Worm (Caenorhabditis elegans) whole organism, L3 larva: ENCODE measurements around the gene C49C3.21.

ENCODE experiments used
- R02D3.7 ChIP-seq: fragments of 150-350 bp; optimal IDR thresholded peaks from 2 replicates; lab custom pipeline; 2014; ENCODE audit warnings: missing biosample characterization, missing genetic modification characterization
- ZK546.5 ChIP-seq: sonication (generic microtip); optimal IDR thresholded peaks from 2 replicates; lab custom pipeline; 2017; ENCODE audit warnings: missing biosample characterization, missing genetic modification characterization
- ceh-16 ChIP-seq: sonication (generic microtip); optimal IDR thresholded peaks from 2 replicates; lab custom pipeline; 2017; ENCODE audit warnings: missing biosample characterization, missing genetic modification characterization
- ceh-28 ChIP-seq: fragments of 150-350 bp; optimal IDR thresholded peaks from 2 replicates; lab custom pipeline; 2014; ENCODE audit warnings: missing biosample characterization, missing genetic modification reagents, missing genetic modification characterization
- daf-12 ChIP-seq: fragments of 150-350 bp; optimal IDR thresholded peaks from 2 replicates; lab custom pipeline; 2014; ENCODE audit warnings: missing biosample characterization, missing genetic modification reagents, missing genetic modification characterization
- egl-27 ChIP-seq: sonication (generic microtip); optimal IDR thresholded peaks from 4 replicates; lab custom pipeline; 2017; ENCODE audit warnings: missing biosample characterization, missing genetic modification reagents, missing genetic modification characterization
- egl-5 ChIP-seq: fragments of 150-350 bp; optimal IDR thresholded peaks from 2 replicates; lab custom pipeline; 2017; ENCODE audit warnings: missing biosample characterization, missing genetic modification reagents, missing genetic modification characterization, inconsistent platforms
- elt-1 ChIP-seq: fragments of 150-350 bp; optimal IDR thresholded peaks from 2 replicates; lab custom pipeline; 2014; ENCODE audit warnings: missing biosample characterization, missing genetic modification characterization
- elt-2 ChIP-seq: sonication (generic microtip); optimal IDR thresholded peaks from 2 replicates; lab custom pipeline; 2016; ENCODE audit warnings: missing genetic modification reagents, mild to moderate bottlenecking, missing genetic modification characterization, missing compliant biosample characterization
- eor-1 ChIP-seq, 2 experiments: fragments of 150-350 bp; optimal IDR thresholded peaks; 2 replicates each; lab custom pipeline; 2014 to 2018; ENCODE audit warnings: missing biosample characterization in 2 of 2, missing genetic modification characterization in 2 of 2
- fkh-2 ChIP-seq: fragments of 150-350 bp; optimal IDR thresholded peaks from 2 replicates; lab custom pipeline; 2014; ENCODE audit warnings: missing biosample characterization, missing genetic modification reagents, missing genetic modification characterization
- hmg-11 ChIP-seq: sonication (generic microtip); optimal IDR thresholded peaks from 2 replicates; lab custom pipeline; 2016; ENCODE audit warnings: missing genetic modification characterization, missing compliant biosample characterization
- jun-1 ChIP-seq: fragments of 150-350 bp; optimal IDR thresholded peaks from 2 replicates; lab custom pipeline; 2014; ENCODE audit warnings: missing biosample characterization, missing genetic modification reagents, missing genetic modification characterization
- lin-15B ChIP-seq: fragments of 150-350 bp; optimal IDR thresholded peaks from 2 replicates; lab custom pipeline; 2014; ENCODE audit warnings: missing biosample characterization, missing genetic modification characterization
- lin-39 ChIP-seq: fragments of 150-350 bp; optimal IDR thresholded peaks from 2 replicates; lab custom pipeline; 2018; ENCODE audit warnings: missing biosample characterization, missing genetic modification reagents, missing genetic modification characterization
- mdl-1 ChIP-seq: fragments of 150-350 bp; optimal IDR thresholded peaks from 2 replicates; lab custom pipeline; 2014; ENCODE audit warnings: missing biosample characterization, missing genetic modification characterization
- mml-1 ChIP-seq: fragments of 150-350 bp; sonication (generic microtip); optimal IDR thresholded peaks from 3 replicates; lab custom pipeline; 2014; ENCODE audit warnings: missing biosample characterization, missing genetic modification characterization
- nfya-1 ChIP-seq: sonication (generic microtip); optimal IDR thresholded peaks from 2 replicates; lab custom pipeline; 2017; ENCODE audit warnings: missing genetic modification characterization, mild to moderate bottlenecking, missing compliant biosample characterization, antibody characterized with exemption, moderate library complexity; ENCODE audit not compliant: insufficient read depth
- nhr-23 ChIP-seq: fragments of 150-350 bp; optimal IDR thresholded peaks from 2 replicates; lab custom pipeline; 2014; ENCODE audit warnings: missing biosample characterization, missing genetic modification reagents, missing genetic modification characterization
- nhr-237 ChIP-seq: fragments of 150-350 bp; optimal IDR thresholded peaks from 2 replicates; lab custom pipeline; 2014; ENCODE audit warnings: missing biosample characterization, missing genetic modification characterization
- nhr-28 ChIP-seq: fragments of 150-350 bp; optimal IDR thresholded peaks from 2 replicates; lab custom pipeline; 2014; ENCODE audit warnings: missing biosample characterization, missing genetic modification characterization
- nhr-43 ChIP-seq: sonication (generic microtip); optimal IDR thresholded peaks from 2 replicates; lab custom pipeline; 2016; ENCODE audit warnings: mild to moderate bottlenecking, missing genetic modification characterization, missing compliant biosample characterization; ENCODE audit not compliant: poor library complexity, severe bottlenecking
- nhr-76 ChIP-seq: fragments of 150-350 bp; sonication (generic microtip); optimal IDR thresholded peaks from 5 replicates; lab custom pipeline; 2014; ENCODE audit warnings: missing biosample characterization, missing genetic modification characterization
- nhr-77 ChIP-seq: fragments of 150-350 bp; optimal IDR thresholded peaks from 2 replicates; lab custom pipeline; 2014; ENCODE audit warnings: missing biosample characterization, missing genetic modification characterization
- pha-4 ChIP-seq: fragments of 150-350 bp; optimal IDR thresholded peaks from 2 replicates; lab custom pipeline; 2014; ENCODE audit warnings: missing biosample characterization, missing genetic modification reagents, missing genetic modification characterization
- pqm-1 ChIP-seq: fragments of 150-350 bp; optimal IDR thresholded peaks from 2 replicates; lab custom pipeline; 2017; ENCODE audit warnings: missing biosample characterization, missing genetic modification characterization, inconsistent platforms
- skn-1 ChIP-seq: fragments of 150-350 bp; optimal IDR thresholded peaks from 2 replicates; lab custom pipeline; 2014; ENCODE audit warnings: missing biosample characterization, missing genetic modification characterization
- snpc-4 ChIP-seq: fragments of 150-350 bp; optimal IDR thresholded peaks from 2 replicates; lab custom pipeline; 2014; ENCODE audit warnings: missing biosample characterization, missing genetic modification characterization
- tbx-2 ChIP-seq: sonication (generic microtip); optimal IDR thresholded peaks from 2 replicates; lab custom pipeline; 2016; ENCODE audit warnings: mild to moderate bottlenecking, missing genetic modification characterization, missing compliant biosample characterization
- unc-39 ChIP-seq: sonication (generic microtip); optimal IDR thresholded peaks from 4 replicates; lab custom pipeline; 2017; ENCODE audit warnings: missing biosample characterization, missing genetic modification characterization
- unc-62 ChIP-seq: fragments of 150-350 bp; sonication (generic microtip); optimal IDR thresholded peaks from 4 replicates; lab custom pipeline; 2014; ENCODE audit warnings: missing biosample characterization, missing genetic modification reagents, missing genetic modification characterization
- zag-1 ChIP-seq: fragments of 150-350 bp; optimal IDR thresholded peaks from 2 replicates; lab custom pipeline; 2014; ENCODE audit warnings: missing biosample characterization, missing genetic modification characterization

Gene C49C3.21

ce11 chrIV:17342667-17343066 is at the start of gene C49C3.21:
TSS of gene C49C3.21 (plus strand) at chrIV:17342967.
- TF ChIP-seq ZK546.5, result no peak
- TF ChIP-seq mml-1 (tag; lab: Kevin White, UChicago), result no peak
- no peak for TF ChIP-seq pha-4 (tag; lab: Kevin White, UChicago)
- no peak for TF ChIP-seq skn-1
- no peak for TF ChIP-seq nhr-28 (tag; lab: Kevin White, UChicago)
- TF ChIP-seq nhr-77, result no peak
- no peak for TF ChIP-seq ceh-28 (tag; lab: Kevin White, UChicago)
- TF ChIP-seq nhr-43 (tag; lab: Kevin White, UChicago), result no peak
- no peak for TF ChIP-seq unc-62 (GFP tag; lab: Kevin White, UChicago)
- TF ChIP-seq elt-2 (tag; lab: Kevin White, UChicago), result no peak
- no peak for TF ChIP-seq elt-1

ce11 chrIV:17293068-17293467 is 49.7 kb upstream of the C49C3.21 start:
- TF ChIP-seq unc-39 (tag; lab: Kevin White, UChicago) (no peak), elt-2 (tag; lab: Kevin White, UChicago) (peak; percentile 59), ceh-16 (no peak), egl-27 (no peak), nhr-76 (tag; lab: Kevin White, UChicago) (no peak), pqm-1 (tag; lab: Kevin White, UChicago) (peak; percentile 55), jun-1 (no peak), nhr-23 (tag; lab: Kevin White, UChicago) (no peak), zag-1 (tag; lab: Kevin White, UChicago) (no peak), ceh-28 (tag; lab: Kevin White, UChicago) (no peak), eor-1 (tag; optimal IDR thresholded peaks at IDR 0.05; lab: Kevin White, UChicago) (no peak)

- peak; percentile 32 for TF ChIP-seq lin-15B (tag; lab: Kevin White, UChicago)
- TF ChIP-seq elt-2 (tag; lab: Kevin White, UChicago), result no peak
- TF ChIP-seq lin-39 (tag; lab: Kevin White, UChicago), result peak; percentile 72
- TF ChIP-seq egl-5 (tag; lab: Kevin White, UChicago), result peak; percentile 71
- peak; percentile 40 for TF ChIP-seq hmg-11 (tag; lab: Kevin White, UChicago)
These were observed 49.1 kb upstream of the C49C3.21 start for ce11 chrIV:17293679-17294078.

ce11 chrIV:17294489-17294888 is 48.3 kb upstream of the C49C3.21 start, which contains the start of gene T28F3.5:
TSS of gene T28F3.5 (plus strand) at chrIV:17294789.
- TF ChIP-seq lin-39 (tag; lab: Kevin White, UChicago) (no peak), tbx-2 (tag; lab: Kevin White, UChicago) (no peak), elt-2 (tag; lab: Kevin White, UChicago) (no peak), jun-1 (no peak), R02D3.7 (tag; lab: Kevin White, UChicago) (no peak)

ce11 chrIV:17301933-17302332 is 40.8 kb upstream of the C49C3.21 start, which contains the start of gene ifta-2:
TSS of gene ifta-2 (minus strand) at chrIV:17302033.
- TF ChIP-seq ceh-28 (tag; lab: Kevin White, UChicago) (no peak), unc-39 (tag; lab: Kevin White, UChicago) (no peak), lin-15B (tag; lab: Kevin White, UChicago) (no peak), hmg-11 (tag; lab: Kevin White, UChicago) (no peak), fkh-2 (tag; lab: Kevin White, UChicago) (no peak), unc-62 (GFP tag; lab: Kevin White, UChicago) (no peak), nhr-43 (tag; lab: Kevin White, UChicago) (no peak), daf-12 (tag; lab: Kevin White, UChicago) (no peak), mdl-1 (tag; lab: Kevin White, UChicago) (no peak), elt-1 (no peak), tbx-2 (tag; lab: Kevin White, UChicago) (no peak), snpc-4 (tag; lab: Kevin White, UChicago) (no peak), nhr-28 (tag; lab: Kevin White, UChicago) (no peak), skn-1 (no peak), nhr-237 (tag; lab: Kevin White, UChicago) (no peak), eor-1 (tag; optimal IDR thresholded peaks at IDR 0.05; lab: Kevin White, UChicago) (no peak), jun-1 (no peak), elt-2 (tag; lab: Kevin White, UChicago) (no peak), nfya-1 (tag; lab: Kevin White, UChicago) (no peak), ZK546.5 (no peak)
